Worm (Caenorhabditis elegans) whole organism, L4/young adult: Measurements from ENCODE around the gene clec-88.

Source experiments
- dao-5 ChIP-seq: sonication (generic microtip); optimal IDR thresholded peaks from 2 replicates; lab custom pipeline; 2016; ENCODE audit warnings: missing genotype, missing genetic modification characterization, moderate library complexity, missing compliant biosample characterization
- him-1 ChIP-seq: sonication (generic microtip); optimal IDR thresholded peaks from 2 replicates; lab custom pipeline; 2016; ENCODE audit warnings: missing genotype, missing genetic modification reagents, missing genetic modification characterization, missing compliant biosample characterization

DNA sequence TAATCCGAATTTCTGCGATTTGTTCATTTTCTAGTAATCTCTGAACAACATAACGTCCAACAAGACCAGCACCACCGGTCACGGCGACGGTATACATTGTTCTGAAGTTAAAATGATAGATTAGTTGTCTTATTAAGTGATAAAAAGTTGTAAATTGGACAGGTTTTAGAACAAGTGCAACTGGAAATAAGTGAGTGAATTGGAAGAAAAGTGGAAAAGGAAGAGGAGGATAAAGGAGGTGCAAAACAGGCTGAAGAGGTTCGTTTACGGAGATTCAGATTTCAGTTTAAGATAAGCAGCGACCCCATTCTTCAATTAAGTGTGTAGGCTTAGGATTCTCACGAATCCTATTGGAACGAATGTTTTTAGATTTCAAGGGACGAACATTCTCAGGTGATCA lies 6.6 kb upstream of the clec-88 start, which contains the start of gene C32D5.12:
- TF ChIP-seq him-1 (tag; lab: Kevin White, UChicago) (no peak), dao-5 (tag; lab: Kevin White, UChicago) (no peak)
